Fruit fly (Drosophila melanogaster): ENCODE results near the gene rdgC.
A peak's percentile ranks its signal among the peaks of the same experiment; 100 is the strongest.

rdgC gene

dm6 chr3L:20276615-20277014 lies 28.7 kb downstream of the rdgC start (continued):
- TF ChIP-seq tll (GFP tag; optimal IDR thresholded peaks at IDR 0.05) (no peak), CG4328 (GFP tag; optimal IDR thresholded peaks at IDR 0.05) (no peak), chm (GFP tag; IDR thresholded peaks at IDR 0.05) (no peak), CG13424 (tag; optimal IDR thresholded peaks at IDR 0.05) (peak; percentile 52), Nf-YA (GFP tag; IDR thresholded peaks at IDR 0.05) (no peak), CG18011 (GFP tag; optimal IDR thresholded peaks at IDR 0.05) (no peak), Ada2b (GFP tag; IDR thresholded peaks at IDR 0.05) (peak; percentile 45), dm (GFP tag; optimal IDR thresholded peaks at IDR 0.05) (no peak), CG11398 (GFP tag; optimal IDR thresholded peaks at IDR 0.05) (no peak), sc (optimal IDR thresholded peaks at IDR 0.05) (no peak), sc (GFP tag; optimal IDR thresholded peaks at IDR 0.05) (no peak), Blimp-1 (GFP tag; optimal IDR thresholded peaks at IDR 0.05) (peak; percentile 44), CG6175 (GFP tag; IDR thresholded peaks at IDR 0.05) (no peak), CG10543 (GFP tag; optimal IDR thresholded peaks at IDR 0.05) (peak; percentile 23), GATAe (GFP tag; conservative IDR thresholded peaks at IDR 0.05) (no peak), Sox102F (GFP tag; optimal IDR thresholded peaks at IDR 0.05) (peak; percentile 68), CG9437 (GFP tag; optimal IDR thresholded peaks at IDR 0.05) (no peak), dmrt11E (tag; optimal IDR thresholded peaks at IDR 0.05) (no peak), repo (GFP tag; optimal IDR thresholded peaks at IDR 0.05) (no peak), CG17186 (GFP tag; optimal IDR thresholded peaks at IDR 0.05) (no peak), sisA (GFP tag; IDR thresholded peaks at IDR 0.05) (peak; percentile 41; the same call in 1 of the 2 replicates)

DNA sequence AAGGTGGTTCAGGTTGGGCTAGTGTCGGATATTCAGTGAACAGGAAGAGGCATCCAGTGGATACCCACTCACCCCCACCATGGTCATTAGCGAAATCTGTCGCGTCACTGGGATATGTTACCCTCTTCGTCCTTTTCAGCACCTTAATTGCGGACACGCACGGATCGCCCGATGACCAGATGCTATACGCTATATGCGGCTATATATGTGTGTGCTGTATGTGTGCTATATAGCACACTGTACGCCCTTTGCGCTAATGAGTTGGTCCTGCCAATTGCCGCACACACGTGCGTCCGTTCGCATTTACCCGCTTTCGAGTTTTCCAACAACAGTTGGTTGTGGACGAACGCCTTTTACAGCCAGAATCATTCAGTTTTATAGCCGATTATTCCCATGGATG lies 33.4 kb downstream of the rdgC start:
- no peak for TF ChIP-seq Hsf (GFP tag; optimal IDR thresholded peaks at IDR 0.05)
- no peak for TF ChIP-seq CTCF (GFP tag; optimal IDR thresholded peaks at IDR 0.05)
- TF ChIP-seq pan (optimal IDR thresholded peaks at IDR 0.05), result no peak
- no peak for TF ChIP-seq pan (GFP tag; optimal IDR thresholded peaks at IDR 0.05 in 1 of 2, IDR thresholded peaks at IDR 0.05 in 1 of 2)
- TF ChIP-seq gsb-n (tag; optimal IDR thresholded peaks at IDR 0.05), result no peak
- peak in 1 of 2 experiments; percentile 63 for TF ChIP-seq tll (GFP tag; optimal IDR thresholded peaks at IDR 0.05)
- TF ChIP-seq Vsx1 (GFP tag; optimal IDR thresholded peaks at IDR 0.05), result no peak
- no peak for TF ChIP-seq CG9876 (GFP tag; optimal IDR thresholded peaks at IDR 0.05)
- no peak for TF ChIP-seq Dp (GFP tag; optimal IDR thresholded peaks at IDR 0.05)
- no peak for TF ChIP-seq grn (GFP tag; optimal IDR thresholded peaks at IDR 0.05)
- peak; percentile 86 for TF ChIP-seq CG13894 (tag; optimal IDR thresholded peaks at IDR 0.05)
- TF ChIP-seq ATbp (GFP tag; optimal IDR thresholded peaks at IDR 0.05), result no peak
- no peak for TF ChIP-seq CG15269 (tag; optimal IDR thresholded peaks at IDR 0.05)
- TF ChIP-seq Abd-B (GFP tag; optimal IDR thresholded peaks at IDR 0.05), result no peak
- no peak for TF ChIP-seq CG1832 (GFP tag; optimal IDR thresholded peaks at IDR 0.05)
- no peak for TF ChIP-seq gt (GFP tag; IDR thresholded peaks at IDR 0.05)
- TF ChIP-seq fu2 (GFP tag; optimal IDR thresholded peaks at IDR 0.05), result no peak
- TF ChIP-seq CG3281 (GFP tag; optimal IDR thresholded peaks at IDR 0.05), result no peak
- TF ChIP-seq Hey (tag; optimal IDR thresholded peaks at IDR 0.05), result peak; percentile 62
- TF ChIP-seq vfl (GFP tag; optimal IDR thresholded peaks at IDR 0.05), result no peak
- TF ChIP-seq CG14965 (GFP tag; optimal IDR thresholded peaks at IDR 0.05; ENCODE audit: borderline replicate concordance), result no peak
- no peak for TF ChIP-seq CG30020 (tag; optimal IDR thresholded peaks at IDR 0.05)
- TF ChIP-seq Lhr (GFP tag; optimal IDR thresholded peaks at IDR 0.05), result no peak
- no peak for TF ChIP-seq Camta (GFP tag; optimal IDR thresholded peaks at IDR 0.05)
- TF ChIP-seq CG8290 (GFP tag; optimal IDR thresholded peaks at IDR 0.05), result no peak
- TF ChIP-seq CG8290 (tag; optimal IDR thresholded peaks at IDR 0.05), result no peak
- peak; percentile 47 for TF ChIP-seq twi (tag; optimal IDR thresholded peaks at IDR 0.05)
- TF ChIP-seq CkIIα-i1 (GFP tag; IDR thresholded peaks at IDR 0.05), result no peak
- no peak for TF ChIP-seq CG4854 (GFP tag; optimal IDR thresholded peaks at IDR 0.05)
- no peak for TF ChIP-seq CG10959 (GFP tag; IDR thresholded peaks at IDR 0.05)
- peak; percentile 11 for TF ChIP-seq scrt (GFP tag; optimal IDR thresholded peaks at IDR 0.05)
- TF ChIP-seq CG13296 (GFP tag; optimal IDR thresholded peaks at IDR 0.05), result no peak
- TF ChIP-seq CG2678 (tag; optimal IDR thresholded peaks at IDR 0.05), result no peak

Measured in whole organism, embryonic.